Fruit fly (Drosophila melanogaster) whole organism, adult: ENCODE results near the gene noc.
A peak's percentile ranks its signal among the peaks of the same experiment; 100 is the strongest.

Experiments used
- CG11617 ChIP-seq: fragments of 200-800 bp; sonication (Bioruptor generic); optimal IDR thresholded peaks from 2 replicates; lab custom pipeline; 2017; ENCODE audit warnings: mild to moderate bottlenecking, missing biosample characterization, missing genetic modification reagents, missing genetic modification characterization
- CG12768 ChIP-seq: fragments of 200-800 bp; sonication (Bioruptor generic); optimal IDR thresholded peaks from 2 replicates; lab custom pipeline; 2017; ENCODE audit warnings: missing biosample characterization, missing genetic modification characterization, mild to moderate bottlenecking, moderate library complexity, missing genetic modification reagents
- CG14711 ChIP-seq: fragments of 200-800 bp; sonication (Bioruptor generic); optimal IDR thresholded peaks from 2 replicates; lab custom pipeline; 2018; ENCODE audit warnings: missing biosample characterization, mild to moderate bottlenecking, missing genetic modification characterization, moderate library complexity
- CG1620 ChIP-seq: fragments of 200-800 bp; sonication (Bioruptor generic); optimal IDR thresholded peaks from 2 replicates; lab custom pipeline; 2016; ENCODE audit warnings: missing biosample characterization, missing genetic modification characterization
- CG33017 ChIP-seq: fragments of 200-800 bp; sonication (Bioruptor generic); optimal IDR thresholded peaks from 2 replicates; lab custom pipeline; 2018; ENCODE audit warnings: missing biosample characterization, mild to moderate bottlenecking, missing genetic modification characterization, moderate library complexity
- CG5204 ChIP-seq: fragments of 200-800 bp; sonication (Bioruptor generic); optimal IDR thresholded peaks from 2 replicates; lab custom pipeline; 2016; ENCODE audit warnings: missing biosample characterization, missing genetic modification characterization
- CG7045 ChIP-seq: fragments of 200-800 bp; sonication (Bioruptor generic); optimal IDR thresholded peaks from 2 replicates; lab custom pipeline; 2017; ENCODE audit warnings: missing biosample characterization, mild to moderate bottlenecking, missing genetic modification characterization
- CG7101 ChIP-seq: fragments of 200-800 bp; sonication (Bioruptor generic); optimal IDR thresholded peaks from 2 replicates; lab custom pipeline; 2018; ENCODE audit warnings: missing biosample characterization, mild to moderate bottlenecking, missing genetic modification characterization, moderate library complexity
- Clk ChIP-seq: fragments of 200-800 bp; sonication (Bioruptor generic); optimal IDR thresholded peaks from 2 replicates; lab custom pipeline; 2017; ENCODE audit warnings: missing biosample characterization, missing genetic modification characterization
- Crg-1 ChIP-seq: fragments of 200-800 bp; sonication (Bioruptor generic); optimal IDR thresholded peaks from 2 replicates; lab custom pipeline; 2016; ENCODE audit warnings: missing biosample characterization, missing genetic modification characterization
- Hr96 ChIP-seq: fragments of 200-800 bp; sonication (Bioruptor generic); optimal IDR thresholded peaks from 2 replicates; lab custom pipeline; 2016; ENCODE audit warnings: missing biosample characterization, missing genetic modification characterization
- Mnt ChIP-seq: fragments of 200-800 bp; sonication (Bioruptor generic); optimal IDR thresholded peaks from 2 replicates; lab custom pipeline; 2016; ENCODE audit warnings: missing biosample characterization, mild to moderate bottlenecking, missing genetic modification characterization
- bab1 ChIP-seq: fragments of 200-800 bp; sonication (Bioruptor generic); optimal IDR thresholded peaks from 3 replicates; lab custom pipeline; 2019; ENCODE audit warnings: missing biosample characterization, mild to moderate bottlenecking, missing genetic modification characterization, moderate library complexity
- cic ChIP-seq: fragments of 200-800 bp; sonication (Bioruptor generic); optimal IDR thresholded peaks from 2 replicates; lab custom pipeline; 2017; ENCODE audit warnings: missing biosample characterization, mild to moderate bottlenecking, missing genetic modification characterization, moderate library complexity
- cnc ChIP-seq, 2 experiments: fragments of >200 bp; optimal IDR thresholded peaks; 2 replicates each; lab custom pipeline; 2017
- kay ChIP-seq: fragments of 200-800 bp; sonication (Bioruptor generic); peaks from one replicate; lab custom pipeline; 2016; ENCODE audit warnings: missing biosample characterization, missing genetic modification characterization, borderline replicate concordance
- ovo ChIP-seq: fragments of 200-800 bp; sonication (Bioruptor generic); optimal IDR thresholded peaks from 2 replicates; lab custom pipeline; 2016; ENCODE audit warnings: missing biosample characterization, missing genetic modification characterization
- pad ChIP-seq: fragments of 200-800 bp; sonication (Bioruptor generic); optimal IDR thresholded peaks from 3 replicates; lab custom pipeline; 2017; ENCODE audit warnings: missing biosample characterization, missing genetic modification characterization, mild to moderate bottlenecking, moderate library complexity, missing genetic modification reagents
- tj ChIP-seq: fragments of 200-800 bp; sonication (Bioruptor generic); optimal IDR thresholded peaks from 3 replicates; lab custom pipeline; 2017; ENCODE audit warnings: missing biosample characterization, mild to moderate bottlenecking, missing genetic modification characterization, moderate library complexity
- toe ChIP-seq: fragments of 200-800 bp; sonication (Bioruptor generic); optimal IDR thresholded peaks from 2 replicates; lab custom pipeline; 2016; ENCODE audit warnings: missing biosample characterization, missing genetic modification characterization

Gene noc

DNA sequence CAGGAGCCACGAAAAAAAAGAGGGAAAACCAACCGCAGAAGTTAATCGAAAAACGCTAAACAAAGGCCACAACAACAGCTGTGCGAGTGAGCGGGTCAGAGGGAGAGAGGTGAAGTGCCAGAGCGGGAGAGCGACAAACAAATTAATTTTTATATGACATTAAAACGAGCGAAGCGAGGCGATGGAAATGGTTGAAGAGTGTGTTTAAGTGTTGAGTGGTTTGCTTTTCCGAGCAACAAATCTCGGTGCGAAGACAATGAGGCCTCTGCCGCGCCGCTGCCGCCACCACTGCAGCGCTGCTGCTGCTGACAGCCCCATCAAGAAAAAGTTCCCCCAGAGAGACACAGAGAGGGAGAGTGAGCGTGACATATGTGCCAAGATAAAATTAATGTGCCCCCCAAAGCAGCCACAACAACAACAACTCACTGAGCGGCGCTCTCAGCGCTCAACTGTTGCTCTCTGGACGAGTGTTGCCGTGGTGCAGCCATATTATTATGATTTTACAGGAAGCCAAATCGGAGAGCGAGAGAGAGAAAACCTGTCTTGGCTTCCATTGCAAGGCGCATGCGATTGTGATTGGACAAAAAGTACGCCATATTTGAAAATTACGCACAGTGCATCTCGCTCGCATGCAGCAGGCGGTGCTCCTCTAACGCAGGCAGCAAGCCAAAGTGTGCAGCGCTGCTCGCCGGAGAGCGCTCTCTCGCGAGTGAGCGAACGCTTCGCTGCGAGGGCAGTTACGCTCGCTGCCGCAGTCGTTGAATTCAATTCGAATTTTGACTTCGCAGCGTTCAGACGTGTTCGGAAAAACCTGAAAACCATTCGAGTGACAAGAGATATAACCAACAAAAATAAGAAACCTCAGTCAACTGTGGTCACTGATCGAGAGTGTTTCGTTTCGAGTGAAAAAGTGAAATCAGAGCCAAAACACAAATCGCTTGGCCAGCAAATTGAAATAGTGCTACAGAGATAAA, at the start of gene noc:
noc (plus strand) TSS at position 763 of the 974 bp plus-strand sequence.
- no peak for TF ChIP-seq cic (GFP tag; lab: Kevin White, UChicago)
- TF ChIP-seq CG1620 (GFP tag; lab: Kevin White, UChicago) = no peak
- TF ChIP-seq CG11617 = peak; percentile 22
- TF ChIP-seq CG14711 = peak; percentile 3
- TF ChIP-seq Mnt (GFP tag; lab: Kevin White, UChicago) = peak; percentile 53
- TF ChIP-seq CG12768 (GFP tag; lab: Kevin White, UChicago) = peak; percentile 21
- TF ChIP-seq CG5204 (GFP tag; lab: Kevin White, UChicago) = no peak
- no peak for TF ChIP-seq ovo (GFP tag; lab: Kevin White, UChicago)
- peak; percentile 26 for TF ChIP-seq Clk (GFP tag; lab: Kevin White, UChicago)
- no peak for TF ChIP-seq CG33017
- no peak for TF ChIP-seq kay (GFP tag; lab: Kevin White, UChicago)
- TF ChIP-seq tj (GFP tag; lab: Kevin White, UChicago) = peak; percentile 73
- no peak for TF ChIP-seq toe (GFP tag; lab: Kevin White, UChicago)
- TF ChIP-seq Hr96 (GFP tag; lab: Kevin White, UChicago) = peak; percentile 12
- peak; percentile 7 for TF ChIP-seq Crg-1 (GFP tag; lab: Kevin White, UChicago)
- peak; percentile 2 for TF ChIP-seq bab1 (GFP tag; lab: Kevin White, UChicago)
- peak; percentile 12 for TF ChIP-seq CG7045 (GFP tag; lab: Kevin White, UChicago)
- TF ChIP-seq cnc (optimal IDR thresholded peaks at IDR 0.05; lab: Kevin White, UChicago) = no peak
- peak; percentile 33 for TF ChIP-seq pad (GFP tag; lab: Kevin White, UChicago)
- peak; percentile 53 for TF ChIP-seq CG7101 (tag; lab: Kevin White, UChicago)

DNA sequence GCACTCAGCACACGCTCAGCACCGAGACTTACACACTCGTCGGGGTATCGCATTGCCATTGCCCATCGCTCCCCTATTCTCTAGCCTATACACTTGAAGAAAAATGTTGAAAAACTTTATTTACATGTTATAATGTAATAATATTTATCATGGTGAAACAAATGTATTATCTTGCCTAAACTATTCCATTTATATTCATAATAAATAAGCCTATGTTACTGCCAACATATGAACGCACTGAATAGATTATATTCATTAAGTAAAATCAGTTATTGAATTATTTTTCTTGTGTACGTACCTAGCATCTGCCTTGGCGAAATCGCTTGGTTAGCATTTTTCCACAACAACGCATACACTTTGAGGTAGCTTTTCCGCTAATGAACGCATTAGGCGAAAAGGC, 49.8 kb upstream of the noc start:
- TF ChIP-seq kay (GFP tag; lab: Kevin White, UChicago) (no peak), tj (GFP tag; lab: Kevin White, UChicago) (peak; percentile 20)

DNA sequence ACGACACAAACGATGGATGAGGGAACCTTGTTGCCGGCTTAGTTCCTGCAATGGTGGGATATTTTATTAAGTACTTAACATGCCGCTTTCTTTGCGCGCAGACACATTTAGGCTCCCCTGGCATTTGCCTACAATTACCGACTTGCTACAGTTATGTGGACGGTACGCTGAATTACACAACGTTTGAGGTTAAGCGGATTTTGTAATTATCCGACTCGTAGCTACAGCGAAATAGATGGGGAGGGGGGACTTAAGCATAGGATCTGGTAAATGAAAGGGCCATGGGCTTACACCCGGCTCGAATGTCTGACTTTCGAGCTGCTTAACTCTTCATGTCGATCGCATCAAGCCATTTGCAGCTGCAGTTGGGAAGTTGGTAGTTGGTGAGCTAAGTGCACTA, 49.4 kb upstream of the noc start:
- no peak for TF ChIP-seq CG5204 (GFP tag; lab: Kevin White, UChicago)
- no peak for TF ChIP-seq CG11617
- TF ChIP-seq cic (GFP tag; lab: Kevin White, UChicago) = no peak
- TF ChIP-seq CG33017 = no peak
- TF ChIP-seq Hr96 (GFP tag; lab: Kevin White, UChicago) = no peak
- TF ChIP-seq bab1 (GFP tag; lab: Kevin White, UChicago) = no peak
- no peak for TF ChIP-seq cnc (optimal IDR thresholded peaks at IDR 0.05; lab: Kevin White, UChicago)

DNA sequence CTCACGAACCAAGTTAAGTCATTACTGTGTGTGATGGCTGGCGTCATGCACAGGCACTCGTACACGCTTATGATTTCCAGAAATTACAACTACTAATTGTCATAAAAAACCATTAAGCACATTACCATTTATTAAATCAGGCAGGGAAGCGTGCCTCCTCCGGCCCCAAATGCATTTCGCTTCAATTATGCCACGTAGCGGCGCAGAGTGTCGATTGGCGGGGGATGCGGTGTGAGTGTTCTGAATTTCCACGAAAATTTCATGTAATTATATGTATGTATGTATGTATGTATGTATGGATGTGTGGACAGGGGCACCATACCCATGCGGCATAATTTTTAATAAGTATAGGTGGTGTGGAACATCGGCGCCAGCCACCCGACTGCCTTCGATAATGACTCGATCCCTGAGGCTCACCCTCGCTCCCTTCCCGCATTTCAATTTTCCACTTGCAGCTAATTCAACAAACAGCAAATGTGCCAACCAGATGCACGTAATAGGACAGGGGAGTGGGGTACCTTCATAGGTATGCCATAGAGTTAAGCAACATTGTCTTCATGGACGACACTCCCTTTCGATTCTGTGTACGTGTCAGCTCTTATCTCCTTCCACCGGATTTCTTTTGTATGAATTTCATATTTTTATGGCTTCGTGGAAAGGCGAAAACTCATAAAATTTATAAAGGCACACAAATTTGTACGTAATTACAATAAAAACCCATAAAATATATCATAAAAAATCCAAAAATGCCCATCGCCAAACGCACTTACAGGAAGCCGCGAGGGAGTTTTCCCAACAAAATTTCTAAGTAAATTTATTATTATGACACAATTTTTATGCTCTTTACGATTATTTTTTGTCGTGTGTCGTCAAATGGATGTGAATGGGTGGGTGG, 48.3 kb upstream of the noc start:
- TF ChIP-seq toe (GFP tag; lab: Kevin White, UChicago) (no peak), Hr96 (GFP tag; lab: Kevin White, UChicago) (no peak), Clk (GFP tag; lab: Kevin White, UChicago) (no peak), CG14711 (no peak), Crg-1 (GFP tag; lab: Kevin White, UChicago) (no peak), pad (GFP tag; lab: Kevin White, UChicago) (no peak), ovo (GFP tag; lab: Kevin White, UChicago) (no peak), CG5204 (GFP tag; lab: Kevin White, UChicago) (no peak), bab1 (GFP tag; lab: Kevin White, UChicago) (no peak), cic (GFP tag; lab: Kevin White, UChicago) (no peak), cnc (optimal IDR thresholded peaks at IDR 0.05; lab: Kevin White, UChicago) (no peak), CG33017 (no peak), Mnt (GFP tag; lab: Kevin White, UChicago) (no peak), CG12768 (GFP tag; lab: Kevin White, UChicago) (no peak), CG11617 (no peak), kay (GFP tag; lab: Kevin White, UChicago) (no peak), CG1620 (GFP tag; lab: Kevin White, UChicago) (no peak), CG7045 (GFP tag; lab: Kevin White, UChicago) (no peak), CG7101 (tag; lab: Kevin White, UChicago) (no peak), tj (GFP tag; lab: Kevin White, UChicago) (no peak)

DNA sequence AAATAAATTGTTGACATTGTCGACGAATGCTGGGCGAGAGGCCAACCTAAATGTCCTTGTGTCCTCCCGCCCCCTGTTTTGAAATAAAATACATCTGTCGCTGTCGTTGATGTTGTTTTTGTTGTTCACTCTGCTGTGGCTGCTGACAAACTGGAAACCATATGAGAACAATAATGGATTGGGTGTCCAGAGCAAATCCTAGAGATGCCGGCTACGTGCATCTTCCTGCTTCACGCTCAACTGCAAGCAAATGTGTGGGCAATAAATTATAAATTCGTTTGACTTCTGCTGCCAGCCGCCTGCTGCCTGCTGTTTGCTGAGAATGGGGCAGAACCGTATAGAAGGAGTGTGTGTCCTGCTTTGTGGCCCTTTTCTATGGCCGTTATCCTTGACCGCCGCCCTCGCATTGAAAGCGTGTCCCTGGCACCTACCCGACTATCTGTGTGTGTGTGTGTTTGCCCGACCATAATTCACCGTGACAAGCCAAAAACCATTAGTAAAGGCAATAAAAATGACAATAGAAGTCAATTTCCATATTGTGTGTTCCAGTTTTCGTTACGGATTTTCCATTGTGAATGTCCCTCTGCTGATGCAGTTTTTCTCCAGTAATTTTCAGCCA, 46.9 kb upstream of the noc start:
- TF ChIP-seq bab1 (GFP tag; lab: Kevin White, UChicago) (no peak), CG7045 (GFP tag; lab: Kevin White, UChicago) (no peak), kay (GFP tag; lab: Kevin White, UChicago) (no peak), Crg-1 (GFP tag; lab: Kevin White, UChicago) (no peak), tj (GFP tag; lab: Kevin White, UChicago) (no peak), CG11617 (no peak), ovo (GFP tag; lab: Kevin White, UChicago) (no peak)
